Fruit fly (Drosophila melanogaster) whole organism, embryonic: ENCODE results near the gene Ada1-2.

Experiments
- ATbp ChIP-seq: fragments of 200-800 bp; sonication (Bioruptor generic); optimal IDR thresholded peaks from 2 replicates; lab custom pipeline; 2017; ENCODE audit warnings: missing biosample characterization, mild to moderate bottlenecking, missing genetic modification characterization, missing genetic modification reagents
- B-H2 ChIP-seq: fragments of 200-800 bp; sonication (Bioruptor generic); optimal IDR thresholded peaks from 2 replicates; lab custom pipeline; 2018; ENCODE audit warnings: missing biosample characterization, mild to moderate bottlenecking, missing genetic modification characterization
- CG10431 ChIP-seq: fragments of 200-800 bp; sonication (Bioruptor generic); optimal IDR thresholded peaks from 3 replicates; lab custom pipeline; 2018; ENCODE audit warnings: missing biosample characterization, mild to moderate bottlenecking, missing genetic modification characterization
- CG10654 ChIP-seq: fragments of 200-800 bp; sonication (Bioruptor generic); optimal IDR thresholded peaks from 2 replicates; lab custom pipeline; 2016; ENCODE audit warnings: missing biosample characterization, missing genetic modification characterization
- CG12071 ChIP-seq: fragments of 200-800 bp; sonication (Bioruptor generic); optimal IDR thresholded peaks from 3 replicates; lab custom pipeline; 2018; ENCODE audit warnings: missing biosample characterization, mild to moderate bottlenecking, missing genetic modification characterization
- CG13624 ChIP-seq: fragments of 200-800 bp; sonication (Bioruptor generic); optimal IDR thresholded peaks from 2 replicates; lab custom pipeline; 2016; ENCODE audit warnings: missing biosample characterization, missing genetic modification characterization
- CG15696 ChIP-seq: fragments of 200-800 bp; sonication (Bioruptor generic); optimal IDR thresholded peaks from 2 replicates; lab custom pipeline; 2019; ENCODE audit warnings: missing biosample characterization, mild to moderate bottlenecking, missing genetic modification characterization, moderate library complexity
- CG1602 ChIP-seq: fragments of 200-800 bp; sonication (Bioruptor generic); optimal IDR thresholded peaks from 3 replicates; lab custom pipeline; 2016; ENCODE audit warnings: missing biosample characterization, missing genetic modification characterization
- CG1647 ChIP-seq: fragments of 200-800 bp; sonication (Bioruptor generic); optimal IDR thresholded peaks from 3 replicates; lab custom pipeline; 2016; ENCODE audit warnings: missing biosample characterization, missing genetic modification characterization
- CG16779 ChIP-seq: fragments of 200-800 bp; sonication (Bioruptor generic); IDR thresholded peaks from 2 replicates; pipeline ENCODE4 v1.3.6; 2022; ENCODE audit warnings: missing biosample characterization, missing genetic modification characterization
- CG16813 ChIP-seq: fragments of 200-800 bp; sonication (Bioruptor generic); IDR thresholded peaks from 3 replicates; pipeline ENCODE4 v1.3.6; 2022; ENCODE audit warnings: missing biosample characterization, missing genetic modification characterization; ENCODE audit not compliant: partially characterized antibody
- CG16815 ChIP-seq: fragments of 200-800 bp; sonication (Bioruptor generic); optimal IDR thresholded peaks from 3 replicates; lab custom pipeline; 2017; ENCODE audit warnings: missing biosample characterization, mild to moderate bottlenecking, missing genetic modification characterization
- CG17829 ChIP-seq: fragments of 200-800 bp; optimal IDR thresholded peaks from 2 replicates; lab custom pipeline; 2019; ENCODE audit warnings: missing biosample characterization, mild to moderate bottlenecking, missing genetic modification characterization, moderate library complexity
- CG18619 ChIP-seq: fragments of 200-800 bp; sonication (Bioruptor generic); optimal IDR thresholded peaks from 3 replicates; lab custom pipeline; 2017; ENCODE audit warnings: missing biosample characterization, mild to moderate bottlenecking, missing genetic modification characterization
- CG2120 ChIP-seq: fragments of 200-800 bp; sonication (Bioruptor generic); optimal IDR thresholded peaks from 3 replicates; lab custom pipeline; 2016; ENCODE audit warnings: missing biosample characterization, missing genetic modification characterization
- CG5180 ChIP-seq: fragments of 200-800 bp; sonication (Bioruptor generic); optimal IDR thresholded peaks from 3 replicates; lab custom pipeline; 2017; ENCODE audit warnings: missing biosample characterization, missing genetic modification characterization, mild to moderate bottlenecking, moderate library complexity, missing genetic modification reagents
- CG7372 ChIP-seq: fragments of 200-800 bp; sonication (Bioruptor generic); IDR thresholded peaks from 2 replicates; pipeline ENCODE4 v1.3.6; 2022; ENCODE audit warnings: missing biosample characterization, missing genetic modification characterization
- CG7963 ChIP-seq: fragments of 200-800 bp; sonication (Bioruptor generic); IDR thresholded peaks from 3 replicates; pipeline ENCODE4 v1.3.6; 2022; ENCODE audit warnings: missing biosample characterization, missing genetic modification characterization; ENCODE audit not compliant: partially characterized antibody
- CG8290 ChIP-seq, 3 experiments: fragments of 200-800 bp; sonication (Bioruptor generic); optimal IDR thresholded peaks; 2 replicates each; lab custom pipeline; 2016 to 2019; ENCODE audit warnings: missing biosample characterization in 3 of 3, missing genetic modification characterization in 3 of 3, mild to moderate bottlenecking in 2 of 3, moderate library complexity in 1 of 3
- CG8478 ChIP-seq: fragments of >200 bp; optimal IDR thresholded peaks from 2 replicates; lab custom pipeline; 2018
- CHES-1-like ChIP-seq: fragments of 200-800 bp; sonication (Bioruptor generic); optimal IDR thresholded peaks from 2 replicates; lab custom pipeline; 2016; ENCODE audit warnings: missing biosample characterization, missing genetic modification characterization
- Deaf1 ChIP-seq: fragments of 200-800 bp; optimal IDR thresholded peaks from 3 replicates; lab custom pipeline; 2019; ENCODE audit warnings: missing biosample characterization, mild to moderate bottlenecking, missing genetic modification characterization, moderate library complexity
- Ets65A ChIP-seq: fragments of 200-800 bp; sonication (Bioruptor generic); peaks from one replicate; lab custom pipeline; 2016; ENCODE audit warnings: missing biosample characterization, missing genetic modification characterization
- Hey ChIP-seq: fragments of 200-800 bp; sonication (Bioruptor generic); optimal IDR thresholded peaks from 3 replicates; lab custom pipeline; 2018; ENCODE audit warnings: missing biosample characterization, mild to moderate bottlenecking, missing genetic modification characterization
- HmgZ ChIP-seq: fragments of 200-800 bp; sonication (Bioruptor generic); optimal IDR thresholded peaks from 2 replicates; lab custom pipeline; 2018; ENCODE audit warnings: missing biosample characterization, mild to moderate bottlenecking, missing genetic modification characterization
- Lhr ChIP-seq: fragments of 200-800 bp; sonication (Bioruptor generic); optimal IDR thresholded peaks from 3 replicates; lab custom pipeline; 2017; ENCODE audit warnings: mild to moderate bottlenecking, missing biosample characterization, missing genetic modification reagents, missing genetic modification characterization
- MBD-R2 ChIP-seq: fragments of 200-800 bp; sonication (Bioruptor generic); IDR thresholded peaks from 2 replicates; pipeline ENCODE4 v1.3.6; 2022; ENCODE audit warnings: missing biosample characterization, missing genetic modification characterization
- Myb ChIP-seq: fragments of 200-800 bp; sonication (Bioruptor generic); optimal IDR thresholded peaks from 2 replicates; lab custom pipeline; 2016; ENCODE audit warnings: missing biosample characterization, missing genetic modification characterization
- bcd ChIP-seq: fragments of 200-800 bp; sonication (Bioruptor generic); optimal IDR thresholded peaks from 2 replicates; lab custom pipeline; 2017; ENCODE audit warnings: missing biosample characterization, mild to moderate bottlenecking, missing genetic modification characterization
- cato ChIP-seq: fragments of 200-800 bp; sonication (Bioruptor generic); optimal IDR thresholded peaks from 2 replicates; lab custom pipeline; 2016; ENCODE audit warnings: missing biosample characterization, missing genetic modification characterization, borderline replicate concordance
- ci ChIP-seq: fragments of 200-800 bp; sonication (Bioruptor generic); IDR thresholded peaks from 3 replicates; pipeline ENCODE4 v1.3.6; 2022; ENCODE audit warnings: missing biosample characterization, missing genetic modification characterization
- crc ChIP-seq: fragments of 200-800 bp; sonication (Bioruptor generic); optimal IDR thresholded peaks from 2 replicates; lab custom pipeline; 2016; ENCODE audit warnings: missing biosample characterization, missing genetic modification characterization
- dimm ChIP-seq: fragments of 200-800 bp; sonication (Bioruptor generic); IDR thresholded peaks from 2 replicates; pipeline ENCODE4 v1.3.6; 2022; ENCODE audit warnings: missing biosample characterization, missing genetic modification characterization
- disco-r ChIP-seq: fragments of 200-800 bp; sonication (Bioruptor generic); optimal IDR thresholded peaks from 2 replicates; lab custom pipeline; 2016; ENCODE audit warnings: missing biosample characterization, missing genetic modification characterization
- dpn ChIP-seq, 2 experiments: fragments of 200-800 bp; sonication (Bioruptor generic); optimal IDR thresholded peaks; 3 replicates each; lab custom pipeline; 2016; ENCODE audit warnings: missing biosample characterization in 2 of 2, missing genetic modification characterization in 2 of 2
- en ChIP-seq: fragments of 200-800 bp; sonication (Bioruptor generic); optimal IDR thresholded peaks from 2 replicates; lab custom pipeline; 2016; ENCODE audit warnings: missing biosample characterization, missing genetic modification characterization
- exex ChIP-seq: fragments of 200-800 bp; sonication (Bioruptor generic); optimal IDR thresholded peaks from 4 replicates; lab custom pipeline; 2018; ENCODE audit warnings: missing biosample characterization, mild to moderate bottlenecking, missing genetic modification characterization, moderate library complexity
- hbn ChIP-seq: fragments of 200-800 bp; sonication (Bioruptor generic); IDR thresholded peaks from 2 replicates; pipeline ENCODE4 v1.3.6; 2022; ENCODE audit warnings: missing biosample characterization, missing genetic modification characterization; ENCODE audit not compliant: partially characterized antibody
- kay ChIP-seq: fragments of 200-800 bp; sonication (Bioruptor generic); optimal IDR thresholded peaks from 2 replicates; lab custom pipeline; 2016; ENCODE audit warnings: missing biosample characterization, missing genetic modification characterization
- kni ChIP-seq: fragments of 200-800 bp; sonication (Bioruptor generic); optimal IDR thresholded peaks from 3 replicates; lab custom pipeline; 2017; ENCODE audit warnings: mild to moderate bottlenecking, missing biosample characterization, missing genetic modification reagents, missing genetic modification characterization
- mam ChIP-seq: fragments of 200-800 bp; sonication (Bioruptor generic); optimal IDR thresholded peaks from 3 replicates; lab custom pipeline; 2016; ENCODE audit warnings: missing biosample characterization, missing genetic modification characterization
- onecut ChIP-seq: fragments of 200-800 bp; sonication (Bioruptor generic); IDR thresholded peaks from 2 replicates; pipeline ENCODE4 v1.3.6; 2022; ENCODE audit warnings: missing biosample characterization, missing genetic modification characterization
- p53 ChIP-seq: fragments of 200-800 bp; sonication (Bioruptor generic); optimal IDR thresholded peaks from 2 replicates; lab custom pipeline; 2016; ENCODE audit warnings: missing biosample characterization, missing genetic modification characterization
- scrt ChIP-seq: fragments of 200-800 bp; sonication (Bioruptor generic); optimal IDR thresholded peaks from 2 replicates; lab custom pipeline; 2018; ENCODE audit warnings: missing biosample characterization, mild to moderate bottlenecking, missing genetic modification characterization, moderate library complexity
- shn ChIP-seq: fragments of 200-800 bp; sonication (Bioruptor generic); optimal IDR thresholded peaks from 3 replicates; lab custom pipeline; 2016; ENCODE audit warnings: missing biosample characterization, missing genetic modification characterization
- slou ChIP-seq: fragments of 200-800 bp; sonication (Bioruptor generic); optimal IDR thresholded peaks from 3 replicates; lab custom pipeline; 2016; ENCODE audit warnings: missing biosample characterization, missing genetic modification characterization
- sob ChIP-seq: fragments of 200-800 bp; sonication (Bioruptor generic); IDR thresholded peaks from 2 replicates; pipeline ENCODE4 v1.3.6; 2022; ENCODE audit warnings: missing biosample characterization, missing genetic modification characterization
- sr ChIP-seq: fragments of 200-800 bp; sonication (Bioruptor generic); IDR thresholded peaks from 3 replicates; pipeline ENCODE4 v1.3.6; 2022; ENCODE audit warnings: missing biosample characterization, missing genetic modification characterization
- ssp ChIP-seq: fragments of 200-800 bp; sonication (Bioruptor generic); IDR thresholded peaks from 2 replicates; pipeline ENCODE4 v1.3.6; 2022; ENCODE audit warnings: missing biosample characterization, missing genetic modification characterization
- tio ChIP-seq: fragments of 200-800 bp; sonication (Bioruptor generic); optimal IDR thresholded peaks from 2 replicates; lab custom pipeline; 2017; ENCODE audit warnings: missing biosample characterization, missing genetic modification characterization, inconsistent platforms
- wor ChIP-seq: fragments of 200-800 bp; sonication (Bioruptor generic); IDR thresholded peaks from 2 replicates; pipeline ENCODE4 v1.3.6; 2022; ENCODE audit warnings: missing biosample characterization, missing genetic modification characterization
- zen2 ChIP-seq: fragments of 200-800 bp; sonication (Bioruptor generic); IDR thresholded peaks from 3 replicates; pipeline ENCODE4 v1.3.6; 2022; ENCODE audit warnings: missing biosample characterization, missing genetic modification characterization; ENCODE audit not compliant: partially characterized antibody

The Ada1-2 gene

dm6 chr2L:12038177-12038581 is 45.5 kb downstream of the Ada1-2 start, which contains the start of gene Tom70 (continued):
- no peak for TF ChIP-seq CG18619 (GFP tag; lab: Kevin White, UChicago)
- no peak for TF ChIP-seq CG16815
- TF ChIP-seq ci = no peak
- TF ChIP-seq Hey = no peak
- TF ChIP-seq CG15696 (tag; lab: Kevin White, UChicago) = no peak
- no peak; the same call in 1 of the 2 replicates for TF ChIP-seq hbn (GFP tag; lab: Robert Waterston, UW)
- TF ChIP-seq wor = no peak
- no peak for TF ChIP-seq slou (GFP tag; lab: Kevin White, UChicago)
- no peak for TF ChIP-seq exex (tag; lab: Kevin White, UChicago)
- no peak for TF ChIP-seq CG16779 (GFP tag; lab: Robert Waterston, UW)
- TF ChIP-seq CG16813 (GFP tag; lab: Robert Waterston, UW) = peak; percentile 51
- no peak for TF ChIP-seq scrt (GFP tag; lab: Kevin White, UChicago)
- no peak for TF ChIP-seq sob (GFP tag; lab: Robert Waterston, UW)
- TF ChIP-seq MBD-R2 (GFP tag; lab: Robert Waterston, UW) = peak; percentile 76
- TF ChIP-seq dimm (GFP tag; lab: Robert Waterston, UW) = no peak
- no peak for TF ChIP-seq kni (GFP tag; lab: Kevin White, UChicago)
- TF ChIP-seq CG13624 (GFP tag; lab: Kevin White, UChicago) = peak; percentile 16
- no peak for TF ChIP-seq CG2120 (GFP tag; lab: Kevin White, UChicago)
- TF ChIP-seq sr (GFP tag; lab: Robert Waterston, UW) = no peak
- TF ChIP-seq CG1647 (GFP tag; lab: Kevin White, UChicago) = no peak
- TF ChIP-seq cato (GFP tag; lab: Kevin White, UChicago) = no peak
- TF ChIP-seq ssp (GFP tag; lab: Robert Waterston, UW) = no peak
- TF ChIP-seq CG10431 (GFP tag; lab: Kevin White, UChicago) = no peak
- TF ChIP-seq B-H2 (GFP tag; lab: Kevin White, UChicago) = no peak
- TF ChIP-seq CG7372 (GFP tag; lab: Robert Waterston, UW) = no peak
- TF ChIP-seq CG10654 (GFP tag; lab: Kevin White, UChicago) = no peak
- peak; percentile 34; the same call in 1 of the 3 replicates for TF ChIP-seq zen2 (GFP tag; lab: Robert Waterston, UW)
- no peak for TF ChIP-seq CG12071 (GFP tag; lab: Kevin White, UChicago)
- no peak for TF ChIP-seq CG8478 (lab: Kevin White, UChicago)
- no peak for TF ChIP-seq CG5180
- TF ChIP-seq shn (GFP tag; lab: Kevin White, UChicago) = no peak
- TF ChIP-seq dpn (GFP tag; optimal IDR thresholded peaks at IDR 0.05; lab: Kevin White, UChicago) = no peak
- TF ChIP-seq Lhr = no peak
- TF ChIP-seq Myb (GFP tag; lab: Kevin White, UChicago) = no peak
- no peak for TF ChIP-seq ATbp (GFP tag; lab: Kevin White, UChicago)
- TF ChIP-seq en (GFP tag; lab: Kevin White, UChicago) = no peak
- no peak for TF ChIP-seq tio (GFP tag; lab: Kevin White, UChicago)
- TF ChIP-seq p53 (GFP tag; lab: Kevin White, UChicago) = no peak
- no peak for TF ChIP-seq kay
- no peak for TF ChIP-seq CG1602 (GFP tag; lab: Kevin White, UChicago)
- no peak for TF ChIP-seq CG17829
- no peak for TF ChIP-seq mam (GFP tag; lab: Kevin White, UChicago)
- no peak for TF ChIP-seq crc (GFP tag; lab: Kevin White, UChicago)
- TF ChIP-seq Ets65A (GFP tag; lab: Kevin White, UChicago) = no peak
- TF ChIP-seq bcd (GFP tag; lab: Kevin White, UChicago) = no peak
- no peak for TF ChIP-seq CG8290 (GFP tag; optimal IDR thresholded peaks at IDR 0.05; lab: Kevin White, UChicago)
- no peak for TF ChIP-seq CG8290 (tag; optimal IDR thresholded peaks at IDR 0.05; lab: Kevin White, UChicago)
- TF ChIP-seq disco-r (GFP tag; lab: Kevin White, UChicago) = no peak
- TF ChIP-seq CHES-1-like (GFP tag; lab: Kevin White, UChicago) = no peak
- no peak for TF ChIP-seq CG7963
- TF ChIP-seq onecut (GFP tag; lab: Robert Waterston, UW) = peak; percentile 87
- peak; percentile 19 for TF ChIP-seq HmgZ
- no peak for TF ChIP-seq Deaf1 (tag; lab: Kevin White, UChicago)
